Fruit fly (Drosophila melanogaster): Measurements from ENCODE around the gene Yp3.
A peak's percentile ranks its signal among the peaks of the same experiment; 100 is the strongest.

The Yp3 gene

dm6 chrX:13756776-13757312 lies 2.5 kb upstream of the Yp3 start, which contains the start of the genes CG32625 and Rtc1 (continued):
- peak; percentile 55 for TF ChIP-seq CG8924 (tag; optimal IDR thresholded peaks at IDR 0.05)
- peak; percentile 41 for TF ChIP-seq CG7839 (tag; optimal IDR thresholded peaks at IDR 0.05)
- TF ChIP-seq her (GFP tag; optimal IDR thresholded peaks at IDR 0.05), result no peak
- TF ChIP-seq CG9797 (GFP tag; optimal IDR thresholded peaks at IDR 0.05), result peak; percentile 22
- TF ChIP-seq lola (GFP tag; optimal IDR thresholded peaks at IDR 0.05), result peak in 1 of 3 experiments; percentile 17
- TF ChIP-seq Trl (optimal IDR thresholded peaks at IDR 0.05), result no peak
- TF ChIP-seq Trl (GFP tag; optimal IDR thresholded peaks at IDR 0.05), result no peak
- peak; percentile 52; the same call in 1 of the 2 replicates for TF ChIP-seq nerfin-2 (GFP tag; IDR thresholded peaks at IDR 0.05; ENCODE audit: partially characterized antibody)
- peak; percentile 16 for TF ChIP-seq nerfin-1 (tag; optimal IDR thresholded peaks at IDR 0.05)
- TF ChIP-seq danr (GFP tag; IDR thresholded peaks at IDR 0.05), result no peak
- no peak for TF ChIP-seq scrt (GFP tag; optimal IDR thresholded peaks at IDR 0.05)
- TF ChIP-seq CG2712 (tag; optimal IDR thresholded peaks at IDR 0.05), result peak; percentile 67
- TF ChIP-seq Gsc (GFP tag; IDR thresholded peaks at IDR 0.05), result no peak
- peak; percentile 31 for TF ChIP-seq ind (GFP tag; optimal IDR thresholded peaks at IDR 0.05)
- TF ChIP-seq otp (GFP tag; IDR thresholded peaks at IDR 0.05), result no peak
- peak; percentile 42; the same call in 1 of the 3 replicates for TF ChIP-seq Aef1 (GFP tag; IDR thresholded peaks at IDR 0.05)
- no peak for TF ChIP-seq pfk (GFP tag; optimal IDR thresholded peaks at IDR 0.05)
- peak; percentile 68 for TF ChIP-seq sd (tag; optimal IDR thresholded peaks at IDR 0.05)
- no peak for TF ChIP-seq NK7.1 (GFP tag; optimal IDR thresholded peaks at IDR 0.05)
- no peak for TF ChIP-seq crol (GFP tag; IDR thresholded peaks at IDR 0.05)
- TF ChIP-seq odd (GFP tag; optimal IDR thresholded peaks at IDR 0.05), result peak; percentile 8
- TF ChIP-seq tna (GFP tag; IDR thresholded peaks at IDR 0.05; ENCODE audit: partially characterized antibody), result 0 out of 2 replicates have a peak, but pooled peaks have one; percentile 57
- no peak for TF ChIP-seq croc (GFP tag; conservative IDR thresholded peaks at IDR 0.05)
- TF ChIP-seq sens (GFP tag), result no peak
- peak; percentile 54 for TF ChIP-seq CG15479 (GFP tag; optimal IDR thresholded peaks at IDR 0.05)
- TF ChIP-seq CG33213 (GFP tag; optimal IDR thresholded peaks at IDR 0.05), result no peak
- TF ChIP-seq MBD-R2 (GFP tag; IDR thresholded peaks at IDR 0.05), result peak; percentile 60
- peak; percentile 49 for TF ChIP-seq CG10431 (GFP tag; optimal IDR thresholded peaks at IDR 0.05)
- TF ChIP-seq CG7271 (tag; optimal IDR thresholded peaks at IDR 0.05), result no peak
- TF ChIP-seq CG7987 (GFP tag; optimal IDR thresholded peaks at IDR 0.05), result no peak
- TF ChIP-seq Nf-YA (GFP tag; IDR thresholded peaks at IDR 0.05), result no peak
- no peak for TF ChIP-seq CG7357 (GFP tag; IDR thresholded peaks at IDR 0.05)
- peak; percentile 50 for TF ChIP-seq Dp (GFP tag; optimal IDR thresholded peaks at IDR 0.05)
- 0 out of 2 replicates have a peak, but pooled peaks have one; percentile 13 for TF ChIP-seq CG14667 (GFP tag; IDR thresholded peaks at IDR 0.05)
- peak; percentile 43 for TF ChIP-seq Xbp1 (GFP tag; optimal IDR thresholded peaks at IDR 0.05)
- TF ChIP-seq CG10267 (tag; optimal IDR thresholded peaks at IDR 0.05), result peak; percentile 66
- peak; percentile 37 for TF ChIP-seq Chrac-16 (GFP tag; optimal IDR thresholded peaks at IDR 0.05)
- TF ChIP-seq CG12071 (GFP tag; optimal IDR thresholded peaks at IDR 0.05), result no peak
- TF ChIP-seq Ada2b (GFP tag; IDR thresholded peaks at IDR 0.05), result peak; percentile 53
- no peak for TF ChIP-seq Side (GFP tag; optimal IDR thresholded peaks at IDR 0.05)
- TF ChIP-seq sc (optimal IDR thresholded peaks at IDR 0.05), result no peak
- TF ChIP-seq sc (GFP tag; optimal IDR thresholded peaks at IDR 0.05), result no peak
- no peak for TF ChIP-seq Vsx1 (GFP tag; optimal IDR thresholded peaks at IDR 0.05)
- no peak for TF ChIP-seq HHEX (GFP tag; optimal IDR thresholded peaks at IDR 0.05)
- TF ChIP-seq HLH3B (GFP tag; IDR thresholded peaks at IDR 0.05), result peak; percentile 27; the same call in 1 of the 2 replicates
- TF ChIP-seq CG17186 (GFP tag; optimal IDR thresholded peaks at IDR 0.05), result no peak
- 0 out of 2 replicates have a peak, but pooled peaks have one; percentile 24 for TF ChIP-seq chm (GFP tag; IDR thresholded peaks at IDR 0.05)
- peak; percentile 82 for TF ChIP-seq CG14710 (tag; optimal IDR thresholded peaks at IDR 0.05)
- TF ChIP-seq mld (GFP tag; IDR thresholded peaks at IDR 0.05; ENCODE audit: partially characterized antibody), result no peak
- TF ChIP-seq pzg (GFP tag; optimal IDR thresholded peaks at IDR 0.05), result peak; percentile 53
